Fruit fly (Drosophila melanogaster) whole organism, embryonic: ENCODE data around the gene dsf.

Experiments
- Chrac-16 ChIP-seq: fragments of 200-800 bp; sonication (Bioruptor generic); optimal IDR thresholded peaks from 3 replicates; lab custom pipeline; 2016; ENCODE audit warnings: missing biosample characterization, missing genetic modification characterization
- Ptx1 ChIP-seq: fragments of 200-800 bp; sonication (Bioruptor generic); IDR thresholded peaks from 2 replicates; pipeline ENCODE4 v1.3.6; 2022; ENCODE audit warnings: missing biosample characterization, missing genetic modification characterization
- schlank ChIP-seq: fragments of 200-800 bp; sonication (Bioruptor generic); optimal IDR thresholded peaks from 2 replicates; lab custom pipeline; 2018; ENCODE audit warnings: missing biosample characterization, mild to moderate bottlenecking, missing genetic modification characterization

DNA sequence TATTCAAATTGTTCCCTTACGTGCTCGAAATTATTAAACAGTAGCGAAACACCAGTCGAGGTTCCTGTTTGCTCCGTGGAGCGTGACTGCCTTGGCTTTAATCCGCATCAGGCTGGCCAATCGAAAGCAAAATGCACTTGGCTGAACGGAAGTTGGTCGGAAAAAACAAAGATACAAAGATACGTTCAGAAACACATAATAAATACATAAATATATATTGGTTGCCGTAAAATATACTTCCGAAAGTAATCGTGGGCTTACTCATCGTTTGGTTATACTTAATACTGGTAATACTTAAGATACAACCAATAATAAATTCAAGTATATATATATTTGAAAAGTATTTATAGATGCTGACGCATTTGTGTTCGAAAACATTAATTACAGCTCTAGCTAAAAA lies 39.1 kb downstream of the dsf start, which contains the start of gene psd:
- no peak for TF ChIP-seq Ptx1
- TF ChIP-seq schlank = no peak
- no peak for TF ChIP-seq Chrac-16 (GFP tag; lab: Kevin White, UChicago)
